Worm (Caenorhabditis elegans): ENCODE measurements around the gene abcf-3.

The abcf-3 gene

ce11 chrIII:6198378-6199234 is 25.4 kb downstream of the abcf-3 start, which contains the start of the genes C23G10.7 and rpn-2 (continued):
- TF ChIP-seq lin-13 (GFP tag; optimal IDR thresholded peaks at IDR 0.05), result peak; percentile 66
- TF ChIP-seq dsc-1 (tag; optimal IDR thresholded peaks at IDR 0.05), result peak; percentile 71
- no peak for TF ChIP-seq pqm-1 (tag; optimal IDR thresholded peaks at IDR 0.05)
- TF ChIP-seq ama-1 (optimal IDR thresholded peaks at IDR 0.05), result peak; percentile 14
- TF ChIP-seq hlh-4 (tag; optimal IDR thresholded peaks at IDR 0.05), result no peak
- TF ChIP-seq tbx-2 (tag; optimal IDR thresholded peaks at IDR 0.05), result peak; percentile 73
- no peak for TF ChIP-seq ztf-4 (tag; optimal IDR thresholded peaks at IDR 0.05)
- TF ChIP-seq tlp-1 (tag; optimal IDR thresholded peaks at IDR 0.05), result no peak
- peak; percentile 1 for TF ChIP-seq lir-3 (tag; optimal IDR thresholded peaks at IDR 0.05; ENCODE audit: poor library complexity)
- TF ChIP-seq mdl-1 (tag; optimal IDR thresholded peaks at IDR 0.05), result peak in 1 of 2 experiments; percentile 55
- TF ChIP-seq snu-23 (GFP tag; optimal IDR thresholded peaks at IDR 0.05), result peak; percentile 78
- TF ChIP-seq swsn-7 (tag; optimal IDR thresholded peaks at IDR 0.05), result peak; percentile 74
- no peak for TF ChIP-seq zag-1 (tag; optimal IDR thresholded peaks at IDR 0.05)
- TF ChIP-seq mep-1 (tag; optimal IDR thresholded peaks at IDR 0.05), result peak; percentile 90
- no peak for TF ChIP-seq nhr-11 (tag; optimal IDR thresholded peaks at IDR 0.05)

- TF ChIP-seq hpl-2 (GFP tag; optimal IDR thresholded peaks at IDR 0.05) (no peak), C04F5.9 (tag; optimal IDR thresholded peaks at IDR 0.05) (no peak), unc-62 (GFP tag; optimal IDR thresholded peaks at IDR 0.05) (no peak), F16B12.6 (tag; optimal IDR thresholded peaks at IDR 0.05) (no peak), zip-4 (GFP tag; optimal IDR thresholded peaks at IDR 0.05) (no peak), lin-35 (GFP tag; optimal IDR thresholded peaks at IDR 0.05) (no peak), lin-13 (GFP tag; optimal IDR thresholded peaks at IDR 0.05) (no peak), elt-3 (tag; optimal IDR thresholded peaks at IDR 0.05) (no peak), xbp-1 (tag; optimal IDR thresholded peaks at IDR 0.05) (no peak), lin-39 (tag; optimal IDR thresholded peaks at IDR 0.05) (no peak), rnt-1 (tag; optimal IDR thresholded peaks at IDR 0.05) (no peak), mdl-1 (tag; optimal IDR thresholded peaks at IDR 0.05) (no peak)
Observed at ce11 chrIII:6201325-6201724, 28.1 kb downstream of the abcf-3 start.

ce11 chrIII:6202440-6202839 is 29.2 kb downstream of the abcf-3 start:
- no peak for TF ChIP-seq efl-1 (optimal IDR thresholded peaks at IDR 0.05)
- peak in 1 of 2 experiments; percentile 38 for TF ChIP-seq efl-1 (GFP tag; optimal IDR thresholded peaks at IDR 0.05 in 1 of 2)
- peak; percentile 12 for TF ChIP-seq aly-2 (tag; optimal IDR thresholded peaks at IDR 0.05)
- no peak for TF ChIP-seq rnt-1 (tag; optimal IDR thresholded peaks at IDR 0.05)

- TF ChIP-seq C04F5.9 (tag; optimal IDR thresholded peaks at IDR 0.05), result no peak
- TF ChIP-seq ceh-63 (GFP tag; optimal IDR thresholded peaks at IDR 0.05), result no peak
- no peak for TF ChIP-seq nhr-76 (tag; optimal IDR thresholded peaks at IDR 0.05)
- no peak for TF ChIP-seq jun-1 (tag; optimal IDR thresholded peaks at IDR 0.05)
- peak; percentile 7 for TF ChIP-seq ztf-4 (tag; optimal IDR thresholded peaks at IDR 0.05)
- TF ChIP-seq ztf-11 (tag; optimal IDR thresholded peaks at IDR 0.05), result peak in 1 of 2 experiments; percentile 41
- no peak for TF ChIP-seq zag-1 (tag; optimal IDR thresholded peaks at IDR 0.05)
- 0 out of 2 replicates have a peak, but pooled peaks have one; percentile 27 for TF ChIP-seq grh-1 (GFP tag; IDR thresholded peaks at IDR 0.05)
- TF ChIP-seq dpl-1 (GFP tag; optimal IDR thresholded peaks at IDR 0.05), result peak; percentile 70 to 80 (median 78)
- TF ChIP-seq sup-37 (GFP tag; optimal IDR thresholded peaks at IDR 0.05), result no peak
- no peak for TF ChIP-seq sptf-1 (tag; optimal IDR thresholded peaks at IDR 0.05)
- TF ChIP-seq mef-2 (tag; optimal IDR thresholded peaks at IDR 0.05), result no peak
- no peak for TF ChIP-seq pax-3 (tag; optimal IDR thresholded peaks at IDR 0.05)
- no peak for TF ChIP-seq egl-13 (tag; optimal IDR thresholded peaks at IDR 0.05)
- no peak for TF ChIP-seq ceh-88 (GFP tag; IDR thresholded peaks at IDR 0.05)
- peak; percentile 70 for TF ChIP-seq lin-14 (GFP tag; optimal IDR thresholded peaks at IDR 0.05)
- peak; percentile 27 for TF ChIP-seq hpl-2 (GFP tag; optimal IDR thresholded peaks at IDR 0.05)
- TF ChIP-seq fkh-4 (tag; optimal IDR thresholded peaks at IDR 0.05; ENCODE audit: borderline replicate concordance), result no peak
- peak; percentile 57 for TF ChIP-seq nhr-90 (tag; optimal IDR thresholded peaks at IDR 0.05; ENCODE audit: poor library complexity)
- TF ChIP-seq alr-1 (tag; optimal IDR thresholded peaks at IDR 0.05; ENCODE audit: borderline replicate concordance), result no peak
- TF ChIP-seq ama-1 (optimal IDR thresholded peaks at IDR 0.05), result no peak
- no peak for TF ChIP-seq zip-4 (GFP tag; optimal IDR thresholded peaks at IDR 0.05)
- peak; percentile 60 for TF ChIP-seq isw-1 (GFP tag; IDR thresholded peaks at IDR 0.05)
Observed at ce11 chrIII:6206161-6206853, 33.1 kb downstream of the abcf-3 start, which contains the start of the genes sna-3 and rps-3. Gene sna-3 (minus strand): TSS chrIII:6206211. Gene rps-3 (plus strand): TSS chrIII:6206803.
